Fruit fly (Drosophila melanogaster) whole organism, embryonic: Measurements from ENCODE around the gene nkt.

Source experiments
- Abd-B ChIP-seq: fragments of 200-800 bp; sonication (Bioruptor generic); optimal IDR thresholded peaks from 2 replicates; lab custom pipeline; 2018; ENCODE audit warnings: missing biosample characterization, mild to moderate bottlenecking, missing genetic modification characterization, moderate library complexity
- Blimp-1 ChIP-seq: fragments of 200-800 bp; sonication (Bioruptor generic); optimal IDR thresholded peaks from 3 replicates; lab custom pipeline; 2018; ENCODE audit warnings: missing biosample characterization, missing genetic modification characterization, mild to moderate bottlenecking, moderate library complexity, missing genetic modification reagents
- Bteb2 ChIP-seq: fragments of 200-800 bp; sonication (Bioruptor generic); optimal IDR thresholded peaks from 2 replicates; lab custom pipeline; 2016; ENCODE audit warnings: missing biosample characterization, missing genetic modification characterization
- CG12744 ChIP-seq: fragments of 200-800 bp; sonication (Bioruptor generic); optimal IDR thresholded peaks from 2 replicates; lab custom pipeline; 2016; ENCODE audit warnings: missing biosample characterization, missing genetic modification characterization
- CG14050 ChIP-seq: fragments of 200-800 bp; sonication (Bioruptor generic); IDR thresholded peaks from 3 replicates; pipeline ENCODE4 v1.3.6; 2022; ENCODE audit warnings: missing biosample characterization, missing genetic modification characterization
- CG14667 ChIP-seq: fragments of 200-800 bp; sonication (Bioruptor generic); IDR thresholded peaks from 2 replicates; pipeline ENCODE4 v1.3.6; 2022; ENCODE audit warnings: missing biosample characterization, missing genetic modification characterization
- CG14710 ChIP-seq: fragments of 200-800 bp; sonication (Bioruptor generic); optimal IDR thresholded peaks from 3 replicates; lab custom pipeline; 2019; ENCODE audit warnings: missing biosample characterization, mild to moderate bottlenecking, missing genetic modification characterization, moderate library complexity
- CG15011 ChIP-seq: fragments of 200-800 bp; sonication (Bioruptor generic); optimal IDR thresholded peaks from 3 replicates; lab custom pipeline; 2018; ENCODE audit warnings: missing biosample characterization, mild to moderate bottlenecking, missing genetic modification characterization
- CG15601 ChIP-seq: fragments of 200-800 bp; sonication (Bioruptor generic); optimal IDR thresholded peaks from 3 replicates; lab custom pipeline; 2019; ENCODE audit warnings: missing biosample characterization, mild to moderate bottlenecking, missing genetic modification characterization, moderate library complexity
- CG16813 ChIP-seq: fragments of 200-800 bp; sonication (Bioruptor generic); IDR thresholded peaks from 3 replicates; pipeline ENCODE4 v1.3.6; 2022; ENCODE audit warnings: missing biosample characterization, missing genetic modification characterization; ENCODE audit not compliant: partially characterized antibody
- CG17359 ChIP-seq: fragments of 200-800 bp; sonication (Bioruptor generic); optimal IDR thresholded peaks from 3 replicates; lab custom pipeline; 2018; ENCODE audit warnings: missing biosample characterization, mild to moderate bottlenecking, missing genetic modification characterization, moderate library complexity
- CG17568 ChIP-seq: fragments of 200-800 bp; sonication (Bioruptor generic); optimal IDR thresholded peaks from 2 replicates; lab custom pipeline; 2018; ENCODE audit warnings: missing biosample characterization, mild to moderate bottlenecking, missing genetic modification characterization, moderate library complexity
- CG1832 ChIP-seq: fragments of 200-800 bp; sonication (Bioruptor generic); optimal IDR thresholded peaks from 2 replicates; lab custom pipeline; 2017; ENCODE audit warnings: missing biosample characterization, mild to moderate bottlenecking, missing genetic modification characterization, inconsistent platforms
- CG2129 ChIP-seq: fragments of 200-800 bp; sonication (Bioruptor generic); IDR thresholded peaks from 2 replicates; pipeline ENCODE4 v1.3.6; 2022; ENCODE audit warnings: missing biosample characterization, missing genetic modification characterization; ENCODE audit not compliant: partially characterized antibody
- CG42726 ChIP-seq: fragments of 200-800 bp; sonication (Bioruptor generic); IDR thresholded peaks from 2 replicates; pipeline ENCODE4 v1.3.6; 2022; ENCODE audit warnings: missing biosample characterization, missing genetic modification characterization; ENCODE audit not compliant: partially characterized antibody
- CG4282 ChIP-seq: fragments of 200-800 bp; sonication (Bioruptor generic); optimal IDR thresholded peaks from 2 replicates; lab custom pipeline; 2016; ENCODE audit warnings: missing biosample characterization, missing genetic modification characterization
- CG4328 ChIP-seq: fragments of 200-800 bp; sonication (Bioruptor generic); optimal IDR thresholded peaks from 3 replicates; lab custom pipeline; 2017; ENCODE audit warnings: missing biosample characterization, missing genetic modification reagents, missing genetic modification characterization
- CG4854 ChIP-seq: fragments of 200-800 bp; sonication (Bioruptor generic); optimal IDR thresholded peaks from 2 replicates; lab custom pipeline; 2016; ENCODE audit warnings: missing biosample characterization, missing genetic modification characterization, inconsistent platforms
- CG6689 ChIP-seq: fragments of 200-800 bp; sonication (Bioruptor generic); IDR thresholded peaks from 2 replicates; pipeline ENCODE4 v1.3.6; 2022; ENCODE audit warnings: missing biosample characterization, missing genetic modification characterization
- CG6854 ChIP-seq: fragments of 200-800 bp; sonication (Bioruptor generic); optimal IDR thresholded peaks from 3 replicates; lab custom pipeline; 2017; ENCODE audit warnings: missing biosample characterization, mild to moderate bottlenecking, missing genetic modification characterization
- CG7372 ChIP-seq: fragments of 200-800 bp; sonication (Bioruptor generic); IDR thresholded peaks from 2 replicates; pipeline ENCODE4 v1.3.6; 2022; ENCODE audit warnings: missing biosample characterization, missing genetic modification characterization
- CG8478 ChIP-seq: fragments of >200 bp; optimal IDR thresholded peaks from 2 replicates; lab custom pipeline; 2018
- CG9727 ChIP-seq: fragments of 200-800 bp; sonication (Bioruptor generic); optimal IDR thresholded peaks from 3 replicates; lab custom pipeline; 2017; ENCODE audit warnings: missing biosample characterization, mild to moderate bottlenecking, missing genetic modification characterization
- CG9876 ChIP-seq: fragments of 200-800 bp; sonication (Bioruptor generic); optimal IDR thresholded peaks from 2 replicates; lab custom pipeline; 2016; ENCODE audit warnings: missing biosample characterization, missing genetic modification characterization
- E2f2 ChIP-seq: fragments of 200-800 bp; sonication (Bioruptor generic); IDR thresholded peaks from 2 replicates; pipeline ENCODE4 v1.3.6; 2022; ENCODE audit warnings: missing biosample characterization, missing genetic modification characterization
- HmgZ ChIP-seq: fragments of 200-800 bp; sonication (Bioruptor generic); optimal IDR thresholded peaks from 2 replicates; lab custom pipeline; 2018; ENCODE audit warnings: missing biosample characterization, mild to moderate bottlenecking, missing genetic modification characterization
- Hmr ChIP-seq: fragments of 200-800 bp; sonication (Bioruptor generic); optimal IDR thresholded peaks from 3 replicates; lab custom pipeline; 2017; ENCODE audit warnings: mild to moderate bottlenecking, missing biosample characterization, missing genetic modification reagents, missing genetic modification characterization
- Hsf ChIP-seq: fragments of 200-800 bp; sonication (Bioruptor generic); optimal IDR thresholded peaks from 3 replicates; lab custom pipeline; 2016; ENCODE audit warnings: missing biosample characterization, missing genetic modification characterization
- MESR4 ChIP-seq: fragments of 200-800 bp; sonication (Bioruptor generic); optimal IDR thresholded peaks from 2 replicates; lab custom pipeline; 2018; ENCODE audit warnings: missing biosample characterization, mild to moderate bottlenecking, missing genetic modification characterization, moderate library complexity
- Meics ChIP-seq: fragments of 200-800 bp; sonication (Bioruptor generic); optimal IDR thresholded peaks from 2 replicates; lab custom pipeline; 2017; ENCODE audit warnings: missing biosample characterization, mild to moderate bottlenecking, missing genetic modification characterization
- Mes4 ChIP-seq: fragments of 200-800 bp; sonication (Bioruptor generic); optimal IDR thresholded peaks from 2 replicates; lab custom pipeline; 2016; ENCODE audit warnings: missing biosample characterization, missing genetic modification characterization
- Oaz ChIP-seq: fragments of 200-800 bp; sonication (Bioruptor generic); IDR thresholded peaks from 2 replicates; pipeline ENCODE4 v1.3.6; 2022; ENCODE audit warnings: missing biosample characterization, missing genetic modification characterization
- Oli ChIP-seq: fragments of 200-800 bp; sonication (Bioruptor generic); optimal IDR thresholded peaks from 2 replicates; lab custom pipeline; 2018; ENCODE audit warnings: missing biosample characterization, mild to moderate bottlenecking, missing genetic modification characterization, moderate library complexity
- Scr ChIP-seq: fragments of 200-800 bp; sonication (Bioruptor generic); IDR thresholded peaks from 2 replicates; pipeline ENCODE4 v1.3.6; 2022; ENCODE audit warnings: missing biosample characterization, missing genetic modification characterization; ENCODE audit not compliant: partially characterized antibody
- Sin3A ChIP-seq: fragments of >200 bp; optimal IDR thresholded peaks from 2 replicates; lab custom pipeline; 2018
- Sry-δ ChIP-seq: fragments of 200-800 bp; sonication (Bioruptor generic); optimal IDR thresholded peaks from 2 replicates; lab custom pipeline; 2016; ENCODE audit warnings: missing biosample characterization, missing genetic modification characterization
- ab ChIP-seq: fragments of 200-800 bp; sonication (Bioruptor generic); optimal IDR thresholded peaks from 2 replicates; lab custom pipeline; 2016; ENCODE audit warnings: missing biosample characterization, missing genetic modification characterization
- dati ChIP-seq: fragments of 200-800 bp; sonication (Bioruptor generic); IDR thresholded peaks from 2 replicates; pipeline ENCODE4 v1.3.6; 2022; ENCODE audit warnings: missing biosample characterization, missing genetic modification characterization
- dysf ChIP-seq: fragments of 200-800 bp; sonication (Bioruptor generic); IDR thresholded peaks from 3 replicates; pipeline ENCODE4 v1.3.6; 2022; ENCODE audit warnings: missing biosample characterization, missing genetic modification characterization
- en ChIP-seq: fragments of 200-800 bp; sonication (Bioruptor generic); optimal IDR thresholded peaks from 2 replicates; lab custom pipeline; 2016; ENCODE audit warnings: missing biosample characterization, missing genetic modification characterization
- fu2 ChIP-seq: fragments of 200-800 bp; sonication (Bioruptor generic); optimal IDR thresholded peaks from 2 replicates; lab custom pipeline; 2016; ENCODE audit warnings: missing biosample characterization, missing genetic modification characterization
- ham ChIP-seq: fragments of 200-800 bp; sonication (Bioruptor generic); IDR thresholded peaks from 2 replicates; pipeline ENCODE4 v1.3.6; 2022; ENCODE audit warnings: missing biosample characterization, missing genetic modification characterization
- mirr ChIP-seq: fragments of 200-800 bp; sonication (Bioruptor generic); optimal IDR thresholded peaks from 3 replicates; lab custom pipeline; 2018; ENCODE audit warnings: missing biosample characterization, mild to moderate bottlenecking, missing genetic modification characterization
- nmo ChIP-seq: fragments of 200-800 bp; sonication (Bioruptor generic); optimal IDR thresholded peaks from 2 replicates; lab custom pipeline; 2018; ENCODE audit warnings: missing biosample characterization, mild to moderate bottlenecking, missing genetic modification characterization, moderate library complexity
- pum ChIP-seq: fragments of 200-800 bp; sonication (Bioruptor generic); optimal IDR thresholded peaks from 2 replicates; lab custom pipeline; 2016; ENCODE audit warnings: missing biosample characterization, missing genetic modification characterization
- run ChIP-seq: fragments of 200-800 bp; sonication (Bioruptor generic); optimal IDR thresholded peaks from 3 replicates; lab custom pipeline; 2018; ENCODE audit warnings: missing biosample characterization, mild to moderate bottlenecking, missing genetic modification characterization
- salm ChIP-seq: fragments of 200-800 bp; sonication (Bioruptor generic); optimal IDR thresholded peaks from 2 replicates; lab custom pipeline; 2018; ENCODE audit warnings: missing biosample characterization, mild to moderate bottlenecking, missing genetic modification characterization
- slp2 ChIP-seq: fragments of 200-800 bp; sonication (Bioruptor generic); optimal IDR thresholded peaks from 2 replicates; lab custom pipeline; 2016; ENCODE audit warnings: missing biosample characterization, missing genetic modification characterization
- tin ChIP-seq: fragments of 200-800 bp; sonication (Bioruptor generic); optimal IDR thresholded peaks from 3 replicates; lab custom pipeline; 2016; ENCODE audit warnings: missing biosample characterization, missing genetic modification characterization
- tx ChIP-seq: fragments of 200-800 bp; sonication (Bioruptor generic); optimal IDR thresholded peaks from 2 replicates; lab custom pipeline; 2016; ENCODE audit warnings: missing biosample characterization, missing genetic modification characterization

nkt gene

DNA sequence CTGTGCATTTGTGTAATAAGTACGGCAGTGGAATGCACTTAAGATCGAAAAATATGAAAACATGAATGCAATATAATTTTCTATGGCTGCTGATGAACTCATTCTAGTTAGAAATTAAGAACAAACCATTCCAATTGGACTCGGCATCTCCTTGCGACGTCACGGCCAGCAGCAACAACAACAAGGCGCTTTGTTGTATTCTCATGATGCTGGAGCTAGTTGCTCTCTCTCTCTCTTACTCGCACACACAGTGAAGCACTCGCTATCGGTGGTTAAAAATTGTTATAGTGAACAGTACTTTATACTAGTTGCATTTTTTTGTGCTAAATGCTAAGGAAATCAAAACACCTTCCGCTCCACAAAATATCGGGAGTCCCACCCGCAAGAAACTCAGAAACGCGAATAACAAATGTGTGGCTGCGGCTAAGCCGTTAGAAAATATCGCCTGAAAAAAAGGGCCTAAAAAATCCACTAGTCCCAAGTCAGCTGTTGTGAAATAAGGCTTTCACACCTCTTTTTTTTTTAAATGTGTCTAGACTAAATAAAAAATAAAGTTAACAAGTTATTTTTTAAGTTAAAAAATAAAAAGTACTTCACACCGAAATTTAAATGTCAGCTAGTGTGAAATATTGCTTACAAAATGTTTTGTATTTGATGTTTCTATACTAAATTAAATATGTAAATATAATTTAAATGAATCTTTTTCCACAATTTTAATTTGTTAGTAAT, 4.6 kb downstream of the nkt start, which contains the start of gene Plod (continued):
- peak; percentile 5 for TF ChIP-seq salm
- peak; percentile 51 for TF ChIP-seq CG15601 (tag; lab: Kevin White, UChicago)
- no peak for TF ChIP-seq Oaz (GFP tag; lab: Robert Waterston, UW)
- TF ChIP-seq tx (GFP tag; lab: Kevin White, UChicago), result no peak
- no peak for TF ChIP-seq CG4854
- TF ChIP-seq CG6854 (GFP tag; lab: Kevin White, UChicago), result no peak
- peak; percentile 5 for TF ChIP-seq Sin3A (lab: Kevin White, UChicago)
- TF ChIP-seq mirr (GFP tag; lab: Kevin White, UChicago), result peak; percentile 32
- no peak for TF ChIP-seq CG7372
- peak; percentile 56 for TF ChIP-seq Meics (GFP tag; lab: Kevin White, UChicago)
- no peak for TF ChIP-seq CG17568 (GFP tag; lab: Kevin White, UChicago)
- no peak for TF ChIP-seq slp2
- peak; percentile 47 for TF ChIP-seq CG6689 (GFP tag; lab: Robert Waterston, UW)
- TF ChIP-seq nmo (GFP tag; lab: Kevin White, UChicago), result peak; percentile 75
- TF ChIP-seq dysf (GFP tag; lab: Robert Waterston, UW), result peak; percentile 48; the same call in 1 of the 3 replicates
- peak; percentile 34 for TF ChIP-seq Blimp-1
- peak; percentile 35 for TF ChIP-seq tin
- TF ChIP-seq CG2129 (GFP tag; lab: Robert Waterston, UW), result no peak
- TF ChIP-seq HmgZ (tag; lab: Kevin White, UChicago), result peak; percentile 65
- peak; percentile 14 for TF ChIP-seq Sry-δ (GFP tag; lab: Kevin White, UChicago)
- no peak for TF ChIP-seq CG9876 (GFP tag; lab: Kevin White, UChicago)
- TF ChIP-seq CG16813, result no peak
- TF ChIP-seq Hsf (GFP tag; lab: Kevin White, UChicago), result peak; percentile 42
- TF ChIP-seq en (GFP tag; lab: Kevin White, UChicago), result no peak
- TF ChIP-seq ab, result no peak
- TF ChIP-seq Scr (GFP tag; lab: Robert Waterston, UW), result peak; percentile 37; the same call in 1 of the 2 replicates
- peak; percentile 53 for TF ChIP-seq CG17359
- TF ChIP-seq CG4282, result no peak
- no peak for TF ChIP-seq CG8478 (lab: Kevin White, UChicago)
- peak; percentile 26 for TF ChIP-seq Abd-B (GFP tag; lab: Kevin White, UChicago)
- TF ChIP-seq Mes4, result no peak
- peak; percentile 56 for TF ChIP-seq CG42726
- peak; percentile 52 for TF ChIP-seq CG9727 (GFP tag; lab: Kevin White, UChicago)
- no peak for TF ChIP-seq ham
- no peak for TF ChIP-seq CG1832
- TF ChIP-seq CG14667 (GFP tag; lab: Robert Waterston, UW), result no peak
- TF ChIP-seq Oli, result peak; percentile 0
- TF ChIP-seq MESR4, result peak; percentile 84
- peak; percentile 76 for TF ChIP-seq Hmr (GFP tag; lab: Kevin White, UChicago)
- TF ChIP-seq E2f2 (GFP tag; lab: Robert Waterston, UW), result 0 out of 2 replicates have a peak, but pooled peaks have one; percentile 39
- no peak for TF ChIP-seq pum
- peak; percentile 44 for TF ChIP-seq Bteb2
- TF ChIP-seq CG4328, result no peak
- TF ChIP-seq run (tag; lab: Kevin White, UChicago), result peak; percentile 54
- peak; percentile 63 for TF ChIP-seq CG14710 (tag; lab: Kevin White, UChicago)
- peak; percentile 13 for TF ChIP-seq fu2 (GFP tag; lab: Kevin White, UChicago)
- TF ChIP-seq CG14050, result peak; percentile 36; the same call in 2 of the 3 replicates
- no peak for TF ChIP-seq CG12744 (GFP tag; lab: Kevin White, UChicago)
- no peak for TF ChIP-seq dati (GFP tag; lab: Robert Waterston, UW)
- no peak for TF ChIP-seq CG15011 (GFP tag; lab: Kevin White, UChicago)
